Worm (Caenorhabditis elegans) whole organism, late embryonic: ENCODE results near the gene C18G1.1.

Experiments
- K09A11.1 ChIP-seq: sonication (generic microtip); optimal IDR thresholded peaks from 2 replicates; lab custom pipeline; 2017; ENCODE audit warnings: antibody characterized with exemption, mild to moderate bottlenecking, missing genetic modification characterization, missing compliant biosample characterization; ENCODE audit not compliant: insufficient read depth
- T23F11.4 ChIP-seq: fragments of 200-800 bp; sonication (Bioruptor generic); optimal IDR thresholded peaks from 2 replicates; lab custom pipeline; 2018; ENCODE audit warnings: mild to moderate bottlenecking, missing genetic modification characterization, missing compliant biosample characterization
- Y22D7AL.16 ChIP-seq: sonication (generic microtip); optimal IDR thresholded peaks from 2 replicates; lab custom pipeline; 2016; ENCODE audit warnings: missing genetic modification characterization, missing compliant biosample characterization
- ahr-1 ChIP-seq: sonication (generic microtip); optimal IDR thresholded peaks from 2 replicates; lab custom pipeline; 2016; ENCODE audit warnings: missing genetic modification characterization, missing compliant biosample characterization
- ama-1 ChIP-seq: fragments of 150-350 bp; optimal IDR thresholded peaks from 2 replicates; lab custom pipeline; 2014
- ceh-18 ChIP-seq: sonication (generic microtip); optimal IDR thresholded peaks from 2 replicates; lab custom pipeline; 2016; ENCODE audit warnings: missing genetic modification characterization, missing compliant biosample characterization
- ceh-19 ChIP-seq: fragments of 200-800 bp; sonication (Bioruptor generic); optimal IDR thresholded peaks from 2 replicates; lab custom pipeline; 2018; ENCODE audit warnings: mild to moderate bottlenecking, missing genetic modification characterization, missing compliant biosample characterization
- ceh-2 ChIP-seq: sonication (generic microtip); optimal IDR thresholded peaks from 2 replicates; lab custom pipeline; 2016; ENCODE audit warnings: missing genotype, missing genetic modification characterization, missing compliant biosample characterization
- ceh-24 ChIP-seq: sonication (generic microtip); optimal IDR thresholded peaks from 2 replicates; lab custom pipeline; 2016; ENCODE audit warnings: mild to moderate bottlenecking, missing genetic modification characterization, missing compliant biosample characterization
- ceh-31 ChIP-seq: sonication (generic microtip); optimal IDR thresholded peaks from 2 replicates; lab custom pipeline; 2016; ENCODE audit warnings: missing genetic modification characterization, missing compliant biosample characterization
- ceh-34 ChIP-seq: sonication (generic microtip); optimal IDR thresholded peaks from 2 replicates; lab custom pipeline; 2016; ENCODE audit warnings: mild to moderate bottlenecking, missing genetic modification characterization, missing compliant biosample characterization
- ceh-45 ChIP-seq: fragments of 200-800 bp; sonication (Bioruptor generic); IDR thresholded peaks from 2 replicates; pipeline ENCODE4 v1.3.6; 2022; ENCODE audit warnings: missing genetic modification reagents, missing genetic modification characterization, missing compliant biosample characterization
- ceh-48 ChIP-seq: sonication (generic microtip); optimal IDR thresholded peaks from 2 replicates; lab custom pipeline; 2016; ENCODE audit warnings: missing genetic modification characterization, inconsistent platforms, missing compliant biosample characterization
- ceh-9 ChIP-seq: sonication (generic microtip); optimal IDR thresholded peaks from 2 replicates; lab custom pipeline; 2016; ENCODE audit warnings: mild to moderate bottlenecking, missing genetic modification characterization, inconsistent platforms, missing compliant biosample characterization
- che-1 ChIP-seq: sonication (generic microtip); optimal IDR thresholded peaks from 2 replicates; lab custom pipeline; 2016; ENCODE audit warnings: mild to moderate bottlenecking, missing genetic modification characterization, missing compliant biosample characterization
- dmd-4 ChIP-seq: sonication (generic microtip); optimal IDR thresholded peaks from 2 replicates; lab custom pipeline; 2016; ENCODE audit warnings: borderline replicate concordance, missing genetic modification characterization, missing compliant biosample characterization
- dve-1 ChIP-seq: sonication (generic microtip); optimal IDR thresholded peaks from 2 replicates; lab custom pipeline; 2017; ENCODE audit warnings: antibody characterized with exemption, mild to moderate bottlenecking, missing genetic modification characterization, missing compliant biosample characterization
- eyg-1 ChIP-seq: sonication (generic microtip); optimal IDR thresholded peaks from 2 replicates; lab custom pipeline; 2016; ENCODE audit warnings: missing genotype, missing genetic modification characterization, missing compliant biosample characterization
- fkh-6 ChIP-seq: sonication (generic microtip); optimal IDR thresholded peaks from 2 replicates; lab custom pipeline; 2016; ENCODE audit warnings: missing genetic modification characterization, missing compliant biosample characterization
- hlh-8 ChIP-seq: sonication (generic microtip); optimal IDR thresholded peaks from 2 replicates; lab custom pipeline; 2016; ENCODE audit warnings: missing genotype, missing genetic modification characterization, missing compliant biosample characterization
- lin-11 ChIP-seq: fragments of 200-800 bp; sonication (Bioruptor generic); optimal IDR thresholded peaks from 2 replicates; lab custom pipeline; 2018; ENCODE audit warnings: mild to moderate bottlenecking, missing genetic modification characterization, missing compliant biosample characterization
- madf-2 ChIP-seq: sonication (generic microtip); optimal IDR thresholded peaks from 2 replicates; lab custom pipeline; 2017; ENCODE audit warnings: missing genetic modification characterization, missing compliant biosample characterization
- mec-3 ChIP-seq: sonication (generic microtip); optimal IDR thresholded peaks from 2 replicates; lab custom pipeline; 2016; ENCODE audit warnings: borderline replicate concordance, missing genetic modification characterization, missing compliant biosample characterization
- nfya-1 ChIP-seq: sonication (generic microtip); optimal IDR thresholded peaks from 2 replicates; lab custom pipeline; 2017; ENCODE audit warnings: missing genetic modification characterization, mild to moderate bottlenecking, missing compliant biosample characterization, antibody characterized with exemption, moderate library complexity
- nhr-11 ChIP-seq: fragments of 150-350 bp; optimal IDR thresholded peaks from 2 replicates; lab custom pipeline; 2014; ENCODE audit warnings: missing biosample characterization, missing genetic modification characterization
- odd-2 ChIP-seq: sonication (generic microtip); optimal IDR thresholded peaks from 2 replicates; lab custom pipeline; 2017; ENCODE audit warnings: antibody characterized with exemption, mild to moderate bottlenecking, missing genetic modification characterization, missing compliant biosample characterization
- pag-3 ChIP-seq: sonication (generic microtip); optimal IDR thresholded peaks from 2 replicates; lab custom pipeline; 2016; ENCODE audit warnings: missing compliant biosample characterization, missing genetic modification characterization, borderline replicate concordance
- pha-4 ChIP-seq: fragments of 150-350 bp; optimal IDR thresholded peaks from 2 replicates; lab custom pipeline; 2018; ENCODE audit warnings: missing biosample characterization, missing genetic modification reagents, missing genetic modification characterization
- pros-1 ChIP-seq: fragments of 150-350 bp; optimal IDR thresholded peaks from 2 replicates; lab custom pipeline; 2014; ENCODE audit warnings: missing biosample characterization, missing genetic modification reagents, missing genetic modification characterization
- sdc-2 ChIP-seq: sonication (generic microtip); optimal IDR thresholded peaks from 2 replicates; lab custom pipeline; 2016; ENCODE audit warnings: missing genotype, missing genetic modification characterization, missing compliant biosample characterization
- sox-2 ChIP-seq: fragments of 200-800 bp; sonication (Bioruptor generic); IDR thresholded peaks from 2 replicates; pipeline ENCODE4 v1.3.6; 2022; ENCODE audit warnings: missing genetic modification reagents, missing genetic modification characterization, missing compliant biosample characterization
- tbx-2 ChIP-seq: sonication (generic microtip); optimal IDR thresholded peaks from 2 replicates; lab custom pipeline; 2016; ENCODE audit warnings: missing genetic modification characterization, missing compliant biosample characterization
- unc-3 ChIP-seq, 2 experiments: fragments of 200-800 bp in 1 of 2; sonication (Bioruptor generic) in 1 of 2; sonication (generic microtip) in 1 of 2; conservative IDR thresholded peaks in 1 of 2; optimal IDR thresholded peaks in 1 of 2; 2 replicates each; pipeline versions ENCODE4 v1.3.6 to Lab custom; 2016 to 2022; ENCODE audit warnings: missing compliant biosample characterization in 2 of 2, missing genetic modification characterization in 2 of 2, missing genetic modification reagents in 1 of 2
- unc-42 ChIP-seq: sonication (generic microtip); optimal IDR thresholded peaks from 2 replicates; lab custom pipeline; 2016; ENCODE audit warnings: missing genotype, missing genetic modification characterization, missing compliant biosample characterization
- unc-55 ChIP-seq: sonication (generic microtip); optimal IDR thresholded peaks from 2 replicates; lab custom pipeline; 2017; ENCODE audit warnings: missing biosample characterization, missing genetic modification reagents, missing genetic modification characterization
- zip-5 ChIP-seq: sonication (generic microtip); optimal IDR thresholded peaks from 2 replicates; lab custom pipeline; 2016; ENCODE audit warnings: missing genetic modification characterization, missing compliant biosample characterization
- ztf-16 ChIP-seq: sonication (generic microtip); optimal IDR thresholded peaks from 2 replicates; lab custom pipeline; 2017; ENCODE audit warnings: missing genetic modification characterization, missing compliant biosample characterization

Gene C18G1.1

ce11 chrV:4800794-4801193, 23.0 kb downstream of the C18G1.1 start, which contains the start of gene R02F11.1:
TSS of gene R02F11.1 (plus strand) at chrV:4801094.
- TF ChIP-seq ceh-18 (tag; lab: Kevin White, UChicago) = no peak
- TF ChIP-seq, all 69 proteins: peak for 0

- TF ChIP-seq unc-3 (GFP tag; conservative IDR thresholded peaks at IDR 0.05; lab: Robert Waterston, UW) (no peak), unc-3 (tag; optimal IDR thresholded peaks at IDR 0.05; lab: Kevin White, UChicago) (no peak), ahr-1 (tag; lab: Kevin White, UChicago) (no peak), mec-3 (tag; lab: Kevin White, UChicago) (no peak), odd-2 (tag; lab: Kevin White, UChicago) (no peak), ama-1 (lab: Kevin White, UChicago) (no peak), madf-2 (tag; lab: Kevin White, UChicago) (no peak), nhr-11 (tag; lab: Kevin White, UChicago) (no peak), pha-4 (no peak), dve-1 (no peak)
- TF ChIP-seq, all 69 proteins: peak for 0
Observed at ce11 chrV:4801943-4802342, 24.2 kb downstream of the C18G1.1 start.

DNA sequence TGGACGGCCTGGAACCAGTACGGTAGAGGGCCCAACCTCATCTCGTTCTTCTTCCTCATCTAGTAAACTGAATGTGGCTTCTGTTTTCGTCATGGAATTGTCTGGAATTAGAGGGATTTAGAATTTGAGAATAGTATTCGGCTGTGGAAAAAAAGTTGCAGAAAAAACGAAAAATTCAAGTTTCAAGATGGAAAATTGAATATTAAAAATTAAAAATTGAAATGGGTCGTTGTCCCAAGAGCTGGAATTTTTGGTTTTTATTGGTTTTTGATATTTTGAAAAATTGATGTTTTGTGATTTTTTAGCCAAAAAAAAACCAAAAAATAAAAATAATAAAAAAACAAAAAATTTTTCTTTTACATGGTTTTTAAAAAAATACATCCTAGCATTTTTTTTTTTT, 28.1 kb downstream of the C18G1.1 start, which contains the start of gene R02F11.3:
Gene R02F11.3 (minus strand): TSS at position 101 of the 400 bp plus-strand sequence.
- TF ChIP-seq che-1 (tag; lab: Kevin White, UChicago) = no peak
- no peak for TF ChIP-seq K09A11.1 (tag; lab: Kevin White, UChicago)
- TF ChIP-seq sox-2 (GFP tag; lab: Robert Waterston, UW) = no peak
- TF ChIP-seq ceh-9 = no peak
- TF ChIP-seq fkh-6 = no peak
- no peak for TF ChIP-seq T23F11.4 (GFP tag; lab: Kevin White, UChicago)
- TF ChIP-seq Y22D7AL.16 = no peak
- no peak for TF ChIP-seq ceh-45 (GFP tag; lab: Robert Waterston, UW)
- TF ChIP-seq ceh-48 (tag; lab: Kevin White, UChicago) = no peak
- TF ChIP-seq ama-1 (lab: Kevin White, UChicago) = no peak
- TF ChIP-seq zip-5 (tag; lab: Kevin White, UChicago) = no peak
- no peak for TF ChIP-seq ceh-2 (tag; lab: Kevin White, UChicago)
- TF ChIP-seq eyg-1 (tag; lab: Kevin White, UChicago) = no peak
- no peak for TF ChIP-seq ceh-24 (tag; lab: Kevin White, UChicago)
- TF ChIP-seq, all 69 proteins: peak for 0

DNA sequence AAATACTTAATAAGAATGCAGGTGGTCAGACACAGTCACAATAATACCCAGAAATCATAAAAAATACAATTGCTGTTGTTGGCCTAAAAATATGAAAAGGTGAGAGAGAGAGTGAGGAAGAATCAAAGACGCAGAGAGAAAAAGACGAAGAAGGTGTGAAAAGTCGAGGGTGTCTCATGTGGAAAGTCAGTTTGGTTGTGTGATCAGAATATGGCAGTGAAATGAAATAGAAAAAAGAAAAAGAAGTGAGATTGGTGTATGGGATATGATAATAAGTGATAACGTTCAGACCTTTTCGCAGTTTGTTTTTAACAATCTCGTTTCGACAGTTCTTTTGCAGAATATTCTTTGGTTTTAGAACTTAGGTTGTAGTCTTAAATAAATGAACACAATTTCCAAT, 29.1 kb downstream of the C18G1.1 start:
- TF ChIP-seq tbx-2 (tag; lab: Kevin White, UChicago) (peak; percentile 3), dmd-4 (tag; lab: Kevin White, UChicago) (no peak), sdc-2 (no peak)

- TF ChIP-seq unc-55 (peak; percentile 43), nfya-1 (tag; lab: Kevin White, UChicago) (peak; percentile 56), ceh-34 (tag; lab: Kevin White, UChicago) (peak; percentile 29), ceh-19 (GFP tag; lab: Kevin White, UChicago) (peak; percentile 31), ceh-18 (tag; lab: Kevin White, UChicago) (peak; percentile 43), odd-2 (tag; lab: Kevin White, UChicago) (no peak), hlh-8 (tag; lab: Kevin White, UChicago) (peak; percentile 4), tbx-2 (tag; lab: Kevin White, UChicago) (peak; percentile 40), pag-3 (tag; lab: Kevin White, UChicago) (no peak), pros-1 (tag; lab: Kevin White, UChicago) (peak; percentile 43), lin-11 (tag; lab: Kevin White, UChicago) (no peak), ceh-2 (tag; lab: Kevin White, UChicago) (peak; percentile 26), ztf-16 (tag; lab: Kevin White, UChicago) (no peak), sdc-2 (no peak), pha-4 (no peak), ceh-31 (tag; lab: Kevin White, UChicago) (peak; percentile 57), unc-42 (tag; lab: Kevin White, UChicago) (peak; percentile 24), fkh-6 (no peak), Y22D7AL.16 (no peak)
Observed at ce11 chrV:4810653-4811052, 32.9 kb downstream of the C18G1.1 start.
